Fruit fly (Drosophila melanogaster): ENCODE results near the gene CG17261.

The CG17261 gene

dm6 chr2L:3056448-3056790 is 14.1 kb downstream of the CG17261 start, which contains the start of gene FASN1 (continued):
- TF ChIP-seq Opbp (GFP tag; IDR thresholded peaks at IDR 0.05; ENCODE audit: partially characterized antibody) (0 out of 3 replicates have a peak, but pooled peaks have one; percentile 22), HmgZ (tag; optimal IDR thresholded peaks at IDR 0.05) (no peak), CG10543 (GFP tag; optimal IDR thresholded peaks at IDR 0.05) (peak; percentile 69), CG6813 (GFP tag; optimal IDR thresholded peaks at IDR 0.05) (peak; percentile 46), CG31365 (tag; optimal IDR thresholded peaks at IDR 0.05) (no peak), pnt (GFP tag; optimal IDR thresholded peaks at IDR 0.05) (no peak), Trl (optimal IDR thresholded peaks at IDR 0.05) (peak; percentile 63 to 70), Trl (GFP tag; optimal IDR thresholded peaks at IDR 0.05) (no peak), CG18599 (GFP tag; optimal IDR thresholded peaks at IDR 0.05) (no peak), CG8290 (GFP tag; optimal IDR thresholded peaks at IDR 0.05) (no peak), CG8290 (tag; optimal IDR thresholded peaks at IDR 0.05) (peak in 1 of 2 experiments; percentile 68), Chrac-16 (GFP tag; optimal IDR thresholded peaks at IDR 0.05) (no peak), oc (tag; optimal IDR thresholded peaks at IDR 0.05) (no peak), phol (tag; optimal IDR thresholded peaks at IDR 0.05) (no peak), dmrt99B (tag; optimal IDR thresholded peaks at IDR 0.05) (no peak), MTF-1 (GFP tag; optimal IDR thresholded peaks at IDR 0.05; ENCODE audit: borderline replicate concordance) (peak; percentile 25), CG1603 (tag; optimal IDR thresholded peaks at IDR 0.05) (no peak), Xrp1 (GFP tag; IDR thresholded peaks at IDR 0.05) (no peak), shn (GFP tag; optimal IDR thresholded peaks at IDR 0.05) (no peak), CG15479 (GFP tag; optimal IDR thresholded peaks at IDR 0.05) (no peak), yki (optimal IDR thresholded peaks at IDR 0.05) (no peak), CG12744 (GFP tag; optimal IDR thresholded peaks at IDR 0.05) (no peak), Gsc (GFP tag; IDR thresholded peaks at IDR 0.05) (no peak), ara (GFP tag; IDR thresholded peaks at IDR 0.05) (peak; percentile 3; the same call in 1 of the 2 replicates), fu2 (GFP tag; optimal IDR thresholded peaks at IDR 0.05) (no peak), CG10366 (GFP tag; IDR thresholded peaks at IDR 0.05) (no peak), CG14014 (GFP tag; IDR thresholded peaks at IDR 0.05) (no peak; the same call in 1 of the 2 replicates), CG14710 (tag; optimal IDR thresholded peaks at IDR 0.05) (no peak), CG11696 (GFP tag; IDR thresholded peaks at IDR 0.05) (no peak), CG6689 (GFP tag; IDR thresholded peaks at IDR 0.05) (no peak), CoRest (tag; optimal IDR thresholded peaks at IDR 0.05) (no peak), cato (GFP tag; optimal IDR thresholded peaks at IDR 0.05; ENCODE audit: borderline replicate concordance) (no peak), pzg (GFP tag; optimal IDR thresholded peaks at IDR 0.05) (no peak), bsh (GFP tag; optimal IDR thresholded peaks at IDR 0.05) (no peak), Abd-B (GFP tag; optimal IDR thresholded peaks at IDR 0.05) (no peak), tio (GFP tag; optimal IDR thresholded peaks at IDR 0.05) (no peak), Hand (GFP tag; optimal IDR thresholded peaks at IDR 0.05) (peak; percentile 12), croc (GFP tag; conservative IDR thresholded peaks at IDR 0.05) (no peak), CG10565 (GFP tag; optimal IDR thresholded peaks at IDR 0.05) (no peak), CG34422 (GFP tag; IDR thresholded peaks at IDR 0.05) (peak; percentile 60; the same call in 1 of the 3 replicates), wek (GFP tag; optimal IDR thresholded peaks at IDR 0.05) (peak; percentile 28), CG1647 (GFP tag; optimal IDR thresholded peaks at IDR 0.05) (no peak), crp (GFP tag; optimal IDR thresholded peaks at IDR 0.05) (no peak), CG7839 (tag; optimal IDR thresholded peaks at IDR 0.05) (no peak), Side (GFP tag; optimal IDR thresholded peaks at IDR 0.05) (no peak), CG4328 (GFP tag; optimal IDR thresholded peaks at IDR 0.05) (peak; percentile 40), cwo (GFP tag; optimal IDR thresholded peaks at IDR 0.05) (no peak), CG11093 (GFP tag; IDR thresholded peaks at IDR 0.05) (no peak), nau (GFP tag; optimal IDR thresholded peaks at IDR 0.05) (no peak), CG4730 (GFP tag; IDR thresholded peaks at IDR 0.05) (peak; percentile 29; the same call in 1 of the 2 replicates), CG13287 (GFP tag; IDR thresholded peaks at IDR 0.05; ENCODE audit: partially characterized antibody) (peak; percentile 33)
